Fruit fly (Drosophila melanogaster): ENCODE measurements around the gene b.

Gene b

DNA sequence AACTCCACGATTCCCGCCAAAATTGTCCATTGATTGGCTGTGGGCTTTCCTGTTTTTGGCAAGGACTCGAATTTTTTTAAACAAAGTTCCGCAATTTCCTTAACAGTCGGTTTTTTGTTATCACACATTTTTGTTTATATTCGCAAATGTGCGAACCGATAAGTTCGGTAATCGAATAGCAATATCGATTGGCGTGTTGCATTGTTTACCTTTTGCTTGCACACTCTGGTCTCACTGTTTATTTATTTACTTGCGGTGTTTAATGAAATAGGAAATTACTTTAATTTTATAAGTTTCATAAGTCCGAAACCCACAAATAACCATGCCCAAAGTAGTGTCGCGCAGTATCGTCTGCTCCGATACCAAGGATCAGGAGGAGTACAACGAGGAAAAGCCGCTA is 9.7 kb upstream of the b start, which contains the start of the genes Adat1 and CG16865 (continued):
- TF ChIP-seq gsb (GFP tag; IDR thresholded peaks at IDR 0.05) = no peak
- TF ChIP-seq mirr (GFP tag; optimal IDR thresholded peaks at IDR 0.05) = no peak
- no peak for TF ChIP-seq Ada2b (GFP tag; IDR thresholded peaks at IDR 0.05)
- peak; percentile 23 for TF ChIP-seq CG10267 (tag; optimal IDR thresholded peaks at IDR 0.05)
- TF ChIP-seq CG4854 (GFP tag; optimal IDR thresholded peaks at IDR 0.05) = no peak
- no peak for TF ChIP-seq dan (GFP tag; IDR thresholded peaks at IDR 0.05)
- no peak for TF ChIP-seq unpg (GFP tag; optimal IDR thresholded peaks at IDR 0.05)
- TF ChIP-seq CG7963 (GFP tag; IDR thresholded peaks at IDR 0.05; ENCODE audit: partially characterized antibody) = peak; percentile 56; the same call in 1 of the 3 replicates
- no peak for TF ChIP-seq bab2 (GFP tag; optimal IDR thresholded peaks at IDR 0.05)
- TF ChIP-seq psq (GFP tag; optimal IDR thresholded peaks at IDR 0.05) = no peak
- TF ChIP-seq CG42726 (GFP tag; IDR thresholded peaks at IDR 0.05; ENCODE audit: partially characterized antibody) = no peak
- TF ChIP-seq ab (GFP tag; optimal IDR thresholded peaks at IDR 0.05) = no peak
- no peak for TF ChIP-seq ap (GFP tag; IDR thresholded peaks at IDR 0.05)
- TF ChIP-seq Bteb2 (GFP tag; optimal IDR thresholded peaks at IDR 0.05) = no peak
- no peak for TF ChIP-seq CG31365 (tag; optimal IDR thresholded peaks at IDR 0.05)
- no peak for TF ChIP-seq CG8290 (GFP tag; optimal IDR thresholded peaks at IDR 0.05)
- TF ChIP-seq CG8290 (tag; optimal IDR thresholded peaks at IDR 0.05) = no peak
- 0 out of 3 replicates have a peak, but pooled peaks have one; percentile 28 for TF ChIP-seq Doc3 (GFP tag; IDR thresholded peaks at IDR 0.05; ENCODE audit: partially characterized antibody)
- TF ChIP-seq da (GFP tag; optimal IDR thresholded peaks at IDR 0.05) = no peak
- 0 out of 3 replicates have a peak, but pooled peaks have one; percentile 10 for TF ChIP-seq vnd (GFP tag; IDR thresholded peaks at IDR 0.05; ENCODE audit: partially characterized antibody)
- TF ChIP-seq eve (GFP tag; optimal IDR thresholded peaks at IDR 0.05) = no peak
- no peak for TF ChIP-seq Dip3 (GFP tag; optimal IDR thresholded peaks at IDR 0.05)
- TF ChIP-seq CG2889 (GFP tag; IDR thresholded peaks at IDR 0.05) = no peak
- TF ChIP-seq Dfd (GFP tag; optimal IDR thresholded peaks at IDR 0.05) = no peak
- no peak for TF ChIP-seq wdn (GFP tag; IDR thresholded peaks at IDR 0.05)
- TF ChIP-seq CG14441 (GFP tag; IDR thresholded peaks at IDR 0.05) = no peak
- TF ChIP-seq CG8089 (GFP tag; optimal IDR thresholded peaks at IDR 0.05) = no peak
- TF ChIP-seq CG9609 (GFP tag; optimal IDR thresholded peaks at IDR 0.05) = no peak
- TF ChIP-seq Dll (GFP tag; IDR thresholded peaks at IDR 0.05; ENCODE audit: partially characterized antibody) = peak; percentile 72; the same call in 3 of the 4 replicates
- TF ChIP-seq Sox100B (GFP tag; optimal IDR thresholded peaks at IDR 0.05) = no peak
- peak; percentile 41 for TF ChIP-seq E2f2 (GFP tag; IDR thresholded peaks at IDR 0.05)
- 0 out of 4 replicates have a peak, but pooled peaks have one; percentile 66 for TF ChIP-seq chinmo (GFP tag; IDR thresholded peaks at IDR 0.05; ENCODE audit: partially characterized antibody)
- TF ChIP-seq Hr78 (GFP tag; optimal IDR thresholded peaks at IDR 0.05) = no peak
- no peak for TF ChIP-seq jumu (GFP tag; optimal IDR thresholded peaks at IDR 0.05)
- TF ChIP-seq fd102C (GFP tag; optimal IDR thresholded peaks at IDR 0.05) = no peak
- TF ChIP-seq hb (GFP tag; IDR thresholded peaks at IDR 0.05; ENCODE audit: partially characterized antibody) = no peak
- no peak for TF ChIP-seq Bdp1 (GFP tag; optimal IDR thresholded peaks at IDR 0.05)
- peak; percentile 38; the same call in 1 of the 3 replicates for TF ChIP-seq HLH4C (GFP tag; IDR thresholded peaks at IDR 0.05; ENCODE audit: partially characterized antibody)
- TF ChIP-seq NC2β (GFP tag; optimal IDR thresholded peaks at IDR 0.05) = no peak
- TF ChIP-seq unc-4 (GFP tag; IDR thresholded peaks at IDR 0.05; ENCODE audit: partially characterized antibody) = peak; percentile 62
- no peak for TF ChIP-seq peb (GFP tag; IDR thresholded peaks at IDR 0.05)
- TF ChIP-seq bcd (GFP tag; optimal IDR thresholded peaks at IDR 0.05) = no peak
- TF ChIP-seq CG9437 (GFP tag; optimal IDR thresholded peaks at IDR 0.05) = no peak
- TF ChIP-seq CG17359 (tag; optimal IDR thresholded peaks at IDR 0.05) = no peak
- no peak for TF ChIP-seq Spps (tag; optimal IDR thresholded peaks at IDR 0.05)

Data from whole organism, embryonic.